Worm (Caenorhabditis elegans) whole organism, L1 larva: ENCODE measurements around the gene Y75B8A.24.

ENCODE experiments used
- C04F5.9 ChIP-seq: sonication (generic microtip); optimal IDR thresholded peaks from 2 replicates; lab custom pipeline; 2016; ENCODE audit warnings: missing genetic modification characterization, missing compliant biosample characterization
- C16A3.4 ChIP-seq: fragments of 150-350 bp; optimal IDR thresholded peaks from 2 replicates; lab custom pipeline; 2014; ENCODE audit warnings: missing biosample characterization, missing genetic modification characterization
- F16B12.6 ChIP-seq: fragments of 150-350 bp; optimal IDR thresholded peaks from 2 replicates; lab custom pipeline; 2014; ENCODE audit warnings: missing biosample characterization, missing genetic modification characterization
- Y116A8C.19 ChIP-seq: sonication (generic microtip); optimal IDR thresholded peaks from 2 replicates; lab custom pipeline; 2016; ENCODE audit warnings: missing compliant biosample characterization, missing genetic modification characterization, borderline replicate concordance
- aly-2 ChIP-seq: fragments of 150-350 bp; optimal IDR thresholded peaks from 2 replicates; lab custom pipeline; 2014; ENCODE audit warnings: missing biosample characterization, missing genetic modification characterization
- ama-1 ChIP-seq: fragments of 150-350 bp; optimal IDR thresholded peaks from 2 replicates; lab custom pipeline; 2014
- ceh-8 ChIP-seq: fragments of 200-800 bp; sonication (Bioruptor generic); optimal IDR thresholded peaks from 2 replicates; lab custom pipeline; 2018; ENCODE audit warnings: mild to moderate bottlenecking, missing genetic modification characterization, moderate library complexity, missing compliant biosample characterization
- ceh-82 ChIP-seq, 3 experiments: fragments of 150-350 bp in 1 of 3; sonication (generic microtip) in 2 of 3; optimal IDR thresholded peaks; 2 replicates each; lab custom pipeline; 2014 to 2017; ENCODE audit warnings: missing biosample characterization in 3 of 3, missing genetic modification characterization in 3 of 3
- ces-1 ChIP-seq: fragments of 150-350 bp; optimal IDR thresholded peaks from 2 replicates; lab custom pipeline; 2014; ENCODE audit warnings: missing biosample characterization, missing genetic modification reagents, missing genetic modification characterization
- dsc-1 ChIP-seq: sonication (generic microtip); optimal IDR thresholded peaks from 2 replicates; lab custom pipeline; 2016; ENCODE audit warnings: mild to moderate bottlenecking, missing genetic modification characterization, missing compliant biosample characterization
- egl-13 ChIP-seq: sonication (generic microtip); optimal IDR thresholded peaks from 2 replicates; lab custom pipeline; 2016; ENCODE audit warnings: missing genotype, missing genetic modification reagents, missing genetic modification characterization, missing compliant biosample characterization
- egl-27 ChIP-seq, 2 experiments: fragments of 150-350 bp in 1 of 2; sonication (generic microtip); optimal IDR thresholded peaks; 3 replicates each; lab custom pipeline; 2017 to 2018; ENCODE audit warnings: missing biosample characterization in 2 of 2, missing genetic modification characterization in 2 of 2, missing genetic modification reagents in 2 of 2
- elt-2 ChIP-seq: sonication (generic microtip); optimal IDR thresholded peaks from 2 replicates; lab custom pipeline; 2016; ENCODE audit warnings: missing genetic modification characterization, mild to moderate bottlenecking, inconsistent platforms, missing compliant biosample characterization, missing genetic modification reagents
- elt-3 ChIP-seq, 6 experiments: fragments of 150-350 bp in 1 of 6; sonication (generic microtip); optimal IDR thresholded peaks; 2 replicates each; lab custom pipeline; 2017 to 2018; ENCODE audit warnings: missing biosample characterization in 6 of 6, missing genetic modification characterization in 6 of 6, inconsistent platforms in 1 of 6
- fkh-10 ChIP-seq: sonication (generic microtip); optimal IDR thresholded peaks from 2 replicates; lab custom pipeline; 2017; ENCODE audit warnings: missing biosample characterization, missing genetic modification reagents, missing genetic modification characterization
- fkh-4 ChIP-seq: sonication (generic microtip); optimal IDR thresholded peaks from 2 replicates; lab custom pipeline; 2016; ENCODE audit warnings: missing compliant biosample characterization, missing genetic modification characterization, borderline replicate concordance
- fkh-8 ChIP-seq: sonication (generic microtip); optimal IDR thresholded peaks from 2 replicates; lab custom pipeline; 2016; ENCODE audit warnings: mild to moderate bottlenecking, missing genetic modification characterization, missing compliant biosample characterization
- fos-1 ChIP-seq: fragments of 150-350 bp; optimal IDR thresholded peaks from 2 replicates; lab custom pipeline; 2014; ENCODE audit warnings: missing biosample characterization, missing genetic modification characterization
- grh-1 ChIP-seq: fragments of 200-800 bp; sonication (Bioruptor generic); IDR thresholded peaks from 2 replicates; pipeline ENCODE4 v1.3.6; 2022; ENCODE audit warnings: missing genetic modification reagents, missing genetic modification characterization, missing compliant biosample characterization
- hlh-17 ChIP-seq: fragments of 200-800 bp; sonication (Bioruptor generic); optimal IDR thresholded peaks from 2 replicates; lab custom pipeline; 2018; ENCODE audit warnings: missing genetic modification characterization, mild to moderate bottlenecking, missing compliant biosample characterization, moderate library complexity, borderline replicate concordance
- hpl-2 ChIP-seq: fragments of 150-350 bp; optimal IDR thresholded peaks from 2 replicates; lab custom pipeline; 2014; ENCODE audit warnings: missing biosample characterization, missing genetic modification reagents, missing genetic modification characterization
- irx-1 ChIP-seq: sonication (generic microtip); optimal IDR thresholded peaks from 2 replicates; lab custom pipeline; 2016; ENCODE audit warnings: missing genetic modification characterization, missing compliant biosample characterization
- jun-1 ChIP-seq: fragments of 150-350 bp; optimal IDR thresholded peaks from 2 replicates; lab custom pipeline; 2014; ENCODE audit warnings: missing biosample characterization, missing genetic modification reagents, missing genetic modification characterization
- lin-13 ChIP-seq: fragments of 150-350 bp; optimal IDR thresholded peaks from 2 replicates; lab custom pipeline; 2014; ENCODE audit warnings: missing biosample characterization, missing genetic modification reagents, missing genetic modification characterization
- lin-15B ChIP-seq: fragments of 150-350 bp; sonication (generic microtip); optimal IDR thresholded peaks from 3 replicates; lab custom pipeline; 2014; ENCODE audit warnings: missing biosample characterization, missing genetic modification characterization
- lin-39 ChIP-seq: fragments of 150-350 bp; optimal IDR thresholded peaks from 2 replicates; lab custom pipeline; 2014; ENCODE audit warnings: missing biosample characterization, missing genetic modification reagents, missing genetic modification characterization
- lir-3 ChIP-seq: sonication (generic microtip); optimal IDR thresholded peaks from 2 replicates; lab custom pipeline; 2016; ENCODE audit warnings: mild to moderate bottlenecking, missing genetic modification characterization, moderate library complexity, missing compliant biosample characterization; ENCODE audit not compliant: poor library complexity
- mdl-1 ChIP-seq, 2 experiments: fragments of 150-350 bp; optimal IDR thresholded peaks; 2 replicates each; lab custom pipeline; 2014 to 2017; ENCODE audit warnings: missing biosample characterization in 2 of 2, missing genetic modification characterization in 2 of 2, inconsistent platforms in 1 of 2
- mep-1 ChIP-seq: fragments of 150-350 bp; optimal IDR thresholded peaks from 2 replicates; lab custom pipeline; 2014; ENCODE audit warnings: missing biosample characterization, missing genetic modification characterization
- nhr-12 ChIP-seq: sonication (generic microtip); optimal IDR thresholded peaks from 2 replicates; lab custom pipeline; 2017; ENCODE audit warnings: missing biosample characterization, missing genetic modification characterization
- nhr-20 ChIP-seq: sonication (generic microtip); optimal IDR thresholded peaks from 2 replicates; lab custom pipeline; 2016; ENCODE audit warnings: mild to moderate bottlenecking, missing genetic modification characterization, missing compliant biosample characterization
- nhr-237 ChIP-seq: fragments of 150-350 bp; optimal IDR thresholded peaks from 2 replicates; lab custom pipeline; 2014; ENCODE audit warnings: missing biosample characterization, missing genetic modification characterization
- nhr-47 ChIP-seq: sonication (generic microtip); optimal IDR thresholded peaks from 2 replicates; lab custom pipeline; 2016; ENCODE audit warnings: mild to moderate bottlenecking, missing genetic modification characterization, moderate library complexity, missing compliant biosample characterization
- nhr-76 ChIP-seq: sonication (generic microtip); optimal IDR thresholded peaks from 2 replicates; lab custom pipeline; 2017; ENCODE audit warnings: missing biosample characterization, missing genetic modification characterization
- nhr-77 ChIP-seq: fragments of 150-350 bp; optimal IDR thresholded peaks from 2 replicates; lab custom pipeline; 2014; ENCODE audit warnings: missing biosample characterization, missing genetic modification characterization
- nhr-84 ChIP-seq: sonication (generic microtip); optimal IDR thresholded peaks from 2 replicates; lab custom pipeline; 2017; ENCODE audit warnings: missing biosample characterization, missing genetic modification characterization
- nhr-85 ChIP-seq: sonication (generic microtip); peaks from one replicate; lab custom pipeline; 2016; ENCODE audit warnings: missing genetic modification characterization, inconsistent platforms, missing compliant biosample characterization
- pag-3 ChIP-seq: sonication (generic microtip); optimal IDR thresholded peaks from 2 replicates; lab custom pipeline; 2017; ENCODE audit warnings: missing genetic modification characterization, mild to moderate bottlenecking, missing compliant biosample characterization, antibody characterized with exemption, borderline replicate concordance; ENCODE audit not compliant: insufficient read depth
- pax-3 ChIP-seq: fragments of 200-800 bp; sonication (Bioruptor generic); optimal IDR thresholded peaks from 2 replicates; lab custom pipeline; 2018; ENCODE audit warnings: mild to moderate bottlenecking, missing genetic modification characterization, moderate library complexity, missing compliant biosample characterization
- pqm-1 ChIP-seq: sonication (generic microtip); optimal IDR thresholded peaks from 3 replicates; lab custom pipeline; 2017; ENCODE audit warnings: missing biosample characterization, missing genetic modification characterization
- snpc-4 ChIP-seq: fragments of 150-350 bp; optimal IDR thresholded peaks from 2 replicates; lab custom pipeline; 2014; ENCODE audit warnings: missing biosample characterization, missing genetic modification characterization
- sox-4 ChIP-seq: sonication (generic microtip); optimal IDR thresholded peaks from 2 replicates; lab custom pipeline; 2016; ENCODE audit warnings: missing genetic modification characterization, missing compliant biosample characterization
- sptf-1 ChIP-seq: fragments of 150-350 bp; optimal IDR thresholded peaks from 2 replicates; lab custom pipeline; 2014; ENCODE audit warnings: missing biosample characterization, missing genetic modification characterization
- sup-37 ChIP-seq: fragments of 200-800 bp; sonication (Bioruptor generic); optimal IDR thresholded peaks from 2 replicates; lab custom pipeline; 2018; ENCODE audit warnings: mild to moderate bottlenecking, missing genetic modification characterization, missing compliant biosample characterization
- tbx-2 ChIP-seq: sonication (generic microtip); optimal IDR thresholded peaks from 2 replicates; lab custom pipeline; 2016; ENCODE audit warnings: missing genetic modification characterization, missing compliant biosample characterization
- tlp-1 ChIP-seq: fragments of 150-350 bp; optimal IDR thresholded peaks from 2 replicates; lab custom pipeline; 2014; ENCODE audit warnings: missing biosample characterization, missing genetic modification characterization
- unc-30 ChIP-seq: sonication (generic microtip); optimal IDR thresholded peaks from 2 replicates; lab custom pipeline; 2017; ENCODE audit warnings: missing biosample characterization, missing genetic modification characterization
- unc-86 ChIP-seq: sonication (generic microtip); optimal IDR thresholded peaks from 2 replicates; lab custom pipeline; 2016; ENCODE audit warnings: missing genetic modification characterization, missing compliant biosample characterization
- unc-98 ChIP-seq: fragments of 200-800 bp; sonication (Bioruptor generic); IDR thresholded peaks from 2 replicates; pipeline ENCODE4 v1.3.6; 2022; ENCODE audit warnings: missing genetic modification characterization, missing compliant biosample characterization
- xbp-1 ChIP-seq: sonication (generic microtip); optimal IDR thresholded peaks from 2 replicates; lab custom pipeline; 2016; ENCODE audit warnings: missing genetic modification characterization, missing compliant biosample characterization
- zip-4 ChIP-seq: fragments of 200-800 bp; sonication (Bioruptor generic); optimal IDR thresholded peaks from 2 replicates; lab custom pipeline; 2018; ENCODE audit warnings: mild to moderate bottlenecking, missing genetic modification characterization, moderate library complexity, missing compliant biosample characterization
- ztf-11 ChIP-seq, 2 experiments: sonication (generic microtip); optimal IDR thresholded peaks; 2 replicates each; lab custom pipeline; 2016 to 2017; ENCODE audit warnings: missing genetic modification characterization in 2 of 2, missing biosample characterization in 1 of 2, missing compliant biosample characterization in 1 of 2
- ztf-4 ChIP-seq: fragments of 150-350 bp; optimal IDR thresholded peaks from 2 replicates; lab custom pipeline; 2014; ENCODE audit warnings: missing biosample characterization, missing genetic modification characterization

The Y75B8A.24 gene

ce11 chrIII:12226089-12226682, 47.4 kb downstream of the Y75B8A.24 start, which contains the start of the genes Y75B8A.18 and Y75B8A.19 (continued):
- TF ChIP-seq elt-2 (tag; lab: Kevin White, UChicago) (no peak), lin-15B (tag; lab: Kevin White, UChicago) (peak; percentile 59), snpc-4 (peak; percentile 65), zip-4 (GFP tag; lab: Kevin White, UChicago) (no peak), elt-3 (tag; optimal IDR thresholded peaks at IDR 0.05; lab: Kevin White, UChicago) (no peak), nhr-47 (tag; lab: Kevin White, UChicago) (peak; percentile 82), ztf-4 (tag; lab: Kevin White, UChicago) (no peak), Y116A8C.19 (tag; lab: Kevin White, UChicago) (no peak), tlp-1 (tag; lab: Kevin White, UChicago) (no peak), sptf-1 (tag; lab: Kevin White, UChicago) (no peak), lin-39 (tag; lab: Kevin White, UChicago) (peak; percentile 45), ama-1 (lab: Kevin White, UChicago) (no peak), dsc-1 (tag; lab: Kevin White, UChicago) (peak; percentile 53), fkh-10 (GFP tag; lab: Kevin White, UChicago) (peak; percentile 24), ces-1 (GFP tag; lab: Kevin White, UChicago) (no peak), nhr-85 (no peak), lin-13 (no peak), ceh-8 (GFP tag; lab: Kevin White, UChicago) (peak; percentile 4), nhr-237 (tag; lab: Kevin White, UChicago) (no peak), C04F5.9 (tag; lab: Kevin White, UChicago) (no peak), sox-4 (no peak), unc-98 (GFP tag; lab: Robert Waterston, UW) (no peak), hlh-17 (GFP tag; lab: Kevin White, UChicago) (no peak), nhr-84 (tag; lab: Kevin White, UChicago) (no peak), nhr-76 (tag; lab: Kevin White, UChicago) (no peak), nhr-77 (tag; lab: Kevin White, UChicago) (no peak), nhr-12 (tag; lab: Kevin White, UChicago) (no peak), grh-1 (GFP tag; lab: Robert Waterston, UW) (no peak), egl-13 (peak; percentile 38), pax-3 (tag; lab: Kevin White, UChicago) (peak; percentile 45), hpl-2 (GFP tag; lab: Kevin White, UChicago) (no peak), fkh-8 (tag; lab: Kevin White, UChicago) (peak; percentile 67), unc-86 (tag; lab: Kevin White, UChicago) (peak; percentile 58), pag-3 (tag; lab: Kevin White, UChicago) (no peak), nhr-20 (peak; percentile 47), ztf-11 (tag; optimal IDR thresholded peaks at IDR 0.05; lab: Kevin White, UChicago) (peak in 1 of 2 experiments; percentile 14), lir-3 (no peak), sup-37 (GFP tag; lab: Kevin White, UChicago) (no peak), fos-1 (tag; lab: Kevin White, UChicago) (peak; percentile 2), unc-30 (no peak), C16A3.4 (tag; lab: Kevin White, UChicago) (peak; percentile 71), irx-1 (tag; lab: Kevin White, UChicago) (peak; percentile 24), mep-1 (peak; percentile 60), fkh-4 (no peak), egl-27 (tag; optimal IDR thresholded peaks at IDR 0.05; lab: Kevin White, UChicago) (no peak), xbp-1 (tag; lab: Kevin White, UChicago) (peak; percentile 69), ceh-82 (tag; optimal IDR thresholded peaks at IDR 0.05; lab: Kevin White, UChicago) (peak in 2 of 3 experiments; percentile 39 to 78), aly-2 (no peak), mdl-1 (tag; optimal IDR thresholded peaks at IDR 0.05; lab: Kevin White, UChicago) (peak in 1 of 2 experiments; percentile 43), tbx-2 (tag; lab: Kevin White, UChicago) (peak; percentile 71), F16B12.6 (tag; lab: Kevin White, UChicago) (peak; percentile 50), pqm-1 (tag; lab: Kevin White, UChicago) (no peak), jun-1 (no peak)
